Fruit fly (Drosophila melanogaster) whole organism, embryonic: ENCODE measurements around the gene CG31515.
A peak's percentile ranks its signal among the peaks of the same experiment; 100 is the strongest.

ENCODE experiments used
- Atf-2 ChIP-seq: fragments of 200-800 bp; sonication (Bioruptor generic); optimal IDR thresholded peaks from 2 replicates; lab custom pipeline; 2016; ENCODE audit warnings: missing biosample characterization, missing genetic modification characterization
- BEAF-32 ChIP-seq: fragments of 200-800 bp; sonication (Bioruptor generic); optimal IDR thresholded peaks from 3 replicates; lab custom pipeline; 2017; ENCODE audit warnings: missing biosample characterization, missing genetic modification characterization, mild to moderate bottlenecking, moderate library complexity, missing genetic modification reagents
- Bdp1 ChIP-seq: fragments of 200-800 bp; sonication (Bioruptor generic); optimal IDR thresholded peaks from 3 replicates; lab custom pipeline; 2016; ENCODE audit warnings: missing biosample characterization, missing genetic modification characterization
- Bteb2 ChIP-seq: fragments of 200-800 bp; sonication (Bioruptor generic); optimal IDR thresholded peaks from 2 replicates; lab custom pipeline; 2016; ENCODE audit warnings: missing biosample characterization, missing genetic modification characterization
- CG11456 ChIP-seq: fragments of 200-800 bp; sonication (Bioruptor generic); IDR thresholded peaks from 3 replicates; pipeline ENCODE4 v1.3.6; 2022; ENCODE audit warnings: missing biosample characterization, missing genetic modification characterization
- CG14050 ChIP-seq: fragments of 200-800 bp; sonication (Bioruptor generic); IDR thresholded peaks from 3 replicates; pipeline ENCODE4 v1.3.6; 2022; ENCODE audit warnings: missing biosample characterization, missing genetic modification characterization
- CG15514 ChIP-seq: fragments of 200-800 bp; sonication (Bioruptor generic); optimal IDR thresholded peaks from 3 replicates; lab custom pipeline; 2017; ENCODE audit warnings: missing biosample characterization, missing genetic modification characterization, mild to moderate bottlenecking, moderate library complexity, missing genetic modification reagents
- CG15696 ChIP-seq: fragments of 200-800 bp; sonication (Bioruptor generic); optimal IDR thresholded peaks from 2 replicates; lab custom pipeline; 2019; ENCODE audit warnings: missing biosample characterization, mild to moderate bottlenecking, missing genetic modification characterization, moderate library complexity
- CG1647 ChIP-seq: fragments of 200-800 bp; sonication (Bioruptor generic); optimal IDR thresholded peaks from 3 replicates; lab custom pipeline; 2016; ENCODE audit warnings: missing biosample characterization, missing genetic modification characterization
- CG17612 ChIP-seq: fragments of 200-800 bp; sonication (Bioruptor generic); IDR thresholded peaks from 2 replicates; pipeline ENCODE4 v1.3.6; 2022; ENCODE audit warnings: missing biosample characterization, missing genetic modification characterization
- CG17829 ChIP-seq: fragments of 200-800 bp; optimal IDR thresholded peaks from 2 replicates; lab custom pipeline; 2019; ENCODE audit warnings: missing biosample characterization, mild to moderate bottlenecking, missing genetic modification characterization, moderate library complexity
- CG1792 ChIP-seq: fragments of 200-800 bp; sonication (Bioruptor generic); optimal IDR thresholded peaks from 2 replicates; lab custom pipeline; 2016; ENCODE audit warnings: missing biosample characterization, missing genetic modification characterization
- CG18599 ChIP-seq: fragments of 200-800 bp; sonication (Bioruptor generic); optimal IDR thresholded peaks from 3 replicates; lab custom pipeline; 2017; ENCODE audit warnings: missing biosample characterization, missing genetic modification characterization, mild to moderate bottlenecking, moderate library complexity, missing genetic modification reagents
- CG2678 ChIP-seq: fragments of 200-800 bp; sonication (Bioruptor generic); optimal IDR thresholded peaks from 3 replicates; lab custom pipeline; 2019; ENCODE audit warnings: missing biosample characterization, mild to moderate bottlenecking, missing genetic modification characterization, moderate library complexity
- CG2712 ChIP-seq: fragments of 200-800 bp; optimal IDR thresholded peaks from 3 replicates; lab custom pipeline; 2019; ENCODE audit warnings: missing biosample characterization, mild to moderate bottlenecking, missing genetic modification characterization, moderate library complexity
- CG34224 ChIP-seq: fragments of 200-800 bp; sonication (Bioruptor generic); IDR thresholded peaks from 3 replicates; pipeline ENCODE4 v1.3.6; 2022; ENCODE audit warnings: missing biosample characterization, missing genetic modification characterization; ENCODE audit not compliant: partially characterized antibody
- CG42726 ChIP-seq: fragments of 200-800 bp; sonication (Bioruptor generic); IDR thresholded peaks from 2 replicates; pipeline ENCODE4 v1.3.6; 2022; ENCODE audit warnings: missing biosample characterization, missing genetic modification characterization; ENCODE audit not compliant: partially characterized antibody
- CG5180 ChIP-seq: fragments of 200-800 bp; sonication (Bioruptor generic); optimal IDR thresholded peaks from 3 replicates; lab custom pipeline; 2017; ENCODE audit warnings: missing biosample characterization, missing genetic modification characterization, mild to moderate bottlenecking, moderate library complexity, missing genetic modification reagents
- CG6654 ChIP-seq: fragments of 200-800 bp; sonication (Bioruptor generic); optimal IDR thresholded peaks from 2 replicates; lab custom pipeline; 2017; ENCODE audit warnings: missing biosample characterization, mild to moderate bottlenecking, missing genetic modification characterization
- CG6854 ChIP-seq: fragments of 200-800 bp; sonication (Bioruptor generic); optimal IDR thresholded peaks from 3 replicates; lab custom pipeline; 2017; ENCODE audit warnings: missing biosample characterization, mild to moderate bottlenecking, missing genetic modification characterization
- CG7357 ChIP-seq: fragments of 200-800 bp; sonication (Bioruptor generic); IDR thresholded peaks from 3 replicates; pipeline ENCODE4 v1.3.6; 2022; ENCODE audit warnings: missing biosample characterization, missing genetic modification characterization
- CG9609 ChIP-seq: fragments of 200-800 bp; sonication (Bioruptor generic); optimal IDR thresholded peaks from 3 replicates; lab custom pipeline; 2016; ENCODE audit warnings: missing biosample characterization, missing genetic modification characterization
- Dll ChIP-seq: fragments of 200-800 bp; sonication (Bioruptor generic); IDR thresholded peaks from 4 replicates; pipeline ENCODE4 v1.3.6; 2022; ENCODE audit warnings: missing biosample characterization, missing genetic modification characterization; ENCODE audit not compliant: partially characterized antibody
- Eip74EF ChIP-seq, 2 experiments: fragments of 200-800 bp in 1 of 2; fragments of >200 bp in 1 of 2; sonication (Bioruptor generic) in 1 of 2; optimal IDR thresholded peaks; 2 replicates each; lab custom pipeline; 2017 to 2019; ENCODE audit warnings: missing biosample characterization in 2 of 2, missing genetic modification characterization in 2 of 2, mild to moderate bottlenecking in 1 of 2, moderate library complexity in 1 of 2
- Gsc ChIP-seq: fragments of 200-800 bp; sonication (Bioruptor generic); IDR thresholded peaks from 2 replicates; pipeline ENCODE4 v1.3.6; 2022; ENCODE audit warnings: missing biosample characterization, missing genetic modification characterization
- HLHmδ ChIP-seq: fragments of 200-800 bp; sonication (Bioruptor generic); optimal IDR thresholded peaks from 2 replicates; lab custom pipeline; 2018; ENCODE audit warnings: missing biosample characterization, mild to moderate bottlenecking, missing genetic modification characterization, moderate library complexity
- Kr ChIP-seq: fragments of 200-800 bp; sonication (Bioruptor generic); optimal IDR thresholded peaks from 2 replicates; lab custom pipeline; 2017; ENCODE audit warnings: missing biosample characterization, mild to moderate bottlenecking, missing genetic modification characterization
- MBD-R2 ChIP-seq: fragments of 200-800 bp; sonication (Bioruptor generic); IDR thresholded peaks from 2 replicates; pipeline ENCODE4 v1.3.6; 2022; ENCODE audit warnings: missing biosample characterization, missing genetic modification characterization
- Mrtf ChIP-seq: fragments of 200-800 bp; sonication (Bioruptor generic); IDR thresholded peaks from 3 replicates; pipeline ENCODE4 v1.3.6; 2022; ENCODE audit warnings: missing biosample characterization, missing genetic modification characterization
- Nf-YC ChIP-seq: fragments of 200-800 bp; optimal IDR thresholded peaks from 3 replicates; lab custom pipeline; 2019; ENCODE audit warnings: missing biosample characterization, mild to moderate bottlenecking, missing genetic modification characterization, moderate library complexity
- Poxn ChIP-seq: fragments of 200-800 bp; sonication (Bioruptor generic); IDR thresholded peaks from 2 replicates; pipeline ENCODE4 v1.3.6; 2022; ENCODE audit warnings: missing biosample characterization, missing genetic modification characterization
- abd-A ChIP-seq: fragments of 200-800 bp; sonication (Bioruptor generic); optimal IDR thresholded peaks from 3 replicates; lab custom pipeline; 2019; ENCODE audit warnings: missing biosample characterization, mild to moderate bottlenecking, missing genetic modification characterization, moderate library complexity
- en ChIP-seq: fragments of 200-800 bp; sonication (Bioruptor generic); optimal IDR thresholded peaks from 2 replicates; lab custom pipeline; 2016; ENCODE audit warnings: missing biosample characterization, missing genetic modification characterization
- fd102C ChIP-seq: fragments of 200-800 bp; sonication (Bioruptor generic); optimal IDR thresholded peaks from 2 replicates; lab custom pipeline; 2018; ENCODE audit warnings: missing biosample characterization, mild to moderate bottlenecking, missing genetic modification characterization, moderate library complexity
- gcm ChIP-seq: fragments of 200-800 bp; sonication (Bioruptor generic); optimal IDR thresholded peaks from 2 replicates; lab custom pipeline; 2019; ENCODE audit warnings: missing biosample characterization, mild to moderate bottlenecking, missing genetic modification characterization, moderate library complexity
- gro ChIP-seq: fragments of 200-800 bp; sonication (Bioruptor generic); optimal IDR thresholded peaks from 2 replicates; lab custom pipeline; 2016; ENCODE audit warnings: missing biosample characterization, missing genetic modification characterization
- gsb ChIP-seq: fragments of 200-800 bp; sonication (Bioruptor generic); IDR thresholded peaks from 2 replicates; pipeline ENCODE4 v1.3.6; 2022; ENCODE audit warnings: missing biosample characterization, missing genetic modification characterization
- h ChIP-seq: fragments of >200 bp; optimal IDR thresholded peaks from 2 replicates; lab custom pipeline; 2017
- klu ChIP-seq: fragments of 200-800 bp; sonication (Bioruptor generic); IDR thresholded peaks from 2 replicates; pipeline ENCODE4 v1.3.6; 2022; ENCODE audit warnings: missing biosample characterization, missing genetic modification characterization
- onecut ChIP-seq: fragments of 200-800 bp; sonication (Bioruptor generic); IDR thresholded peaks from 2 replicates; pipeline ENCODE4 v1.3.6; 2022; ENCODE audit warnings: missing biosample characterization, missing genetic modification characterization
- pan ChIP-seq, 4 experiments: fragments of >200 bp in 3 of 4; fragments of 200-800 bp in 1 of 4; sonication (Bioruptor generic) in 1 of 4; optimal IDR thresholded peaks in 3 of 4; IDR thresholded peaks in 1 of 4; 2 replicates each; pipeline versions ENCODE4 v1.3.6 to Lab custom; 2017 to 2022; ENCODE audit warnings: missing biosample characterization in 2 of 4, missing genetic modification characterization in 2 of 4, mixed read lengths in 1 of 4
- pros ChIP-seq: fragments of 200-800 bp; sonication (Bioruptor generic); optimal IDR thresholded peaks from 3 replicates; lab custom pipeline; 2019; ENCODE audit warnings: missing biosample characterization, mild to moderate bottlenecking, missing genetic modification characterization, moderate library complexity
- ro ChIP-seq: fragments of 200-800 bp; sonication (Bioruptor generic); IDR thresholded peaks from 2 replicates; pipeline ENCODE4 v1.3.6; 2022; ENCODE audit warnings: missing biosample characterization, missing genetic modification characterization
- slou ChIP-seq: fragments of 200-800 bp; sonication (Bioruptor generic); optimal IDR thresholded peaks from 3 replicates; lab custom pipeline; 2016; ENCODE audit warnings: missing biosample characterization, missing genetic modification characterization
- so ChIP-seq: fragments of 200-800 bp; sonication (Bioruptor generic); IDR thresholded peaks from 3 replicates; pipeline ENCODE4 v1.3.6; 2022; ENCODE audit warnings: missing biosample characterization, missing genetic modification characterization
- sob ChIP-seq: fragments of 200-800 bp; sonication (Bioruptor generic); IDR thresholded peaks from 2 replicates; pipeline ENCODE4 v1.3.6; 2022; ENCODE audit warnings: missing biosample characterization, missing genetic modification characterization
- stc ChIP-seq: fragments of 200-800 bp; sonication (Bioruptor generic); IDR thresholded peaks from 2 replicates; pipeline ENCODE4 v1.3.6; 2022; ENCODE audit warnings: missing biosample characterization, missing genetic modification characterization
- twi ChIP-seq: fragments of 200-800 bp; optimal IDR thresholded peaks from 2 replicates; lab custom pipeline; 2019; ENCODE audit warnings: missing biosample characterization, mild to moderate bottlenecking, missing genetic modification characterization, moderate library complexity
- usp ChIP-seq: fragments of >200 bp; optimal IDR thresholded peaks from 2 replicates; lab custom pipeline; 2017; ENCODE audit warnings: missing biosample characterization, missing genetic modification characterization
- zfh2 ChIP-seq: fragments of 200-800 bp; sonication (Bioruptor generic); optimal IDR thresholded peaks from 2 replicates; lab custom pipeline; 2016; ENCODE audit warnings: missing biosample characterization, missing genetic modification characterization

The CG31515 gene

dm6 chr3R:23345057-23345776, 43.5 kb downstream of the CG31515 start (continued):
- TF ChIP-seq klu (GFP tag; lab: Robert Waterston, UW) (no peak), so (GFP tag; lab: Robert Waterston, UW) (no peak), Mrtf (GFP tag; lab: Robert Waterston, UW) (no peak), Poxn (no peak), twi (tag; lab: Kevin White, UChicago) (no peak), Eip74EF (GFP tag; optimal IDR thresholded peaks at IDR 0.05; lab: Kevin White, UChicago) (no peak), Bteb2 (GFP tag; lab: Kevin White, UChicago) (no peak), stc (GFP tag; lab: Robert Waterston, UW) (no peak), Bdp1 (GFP tag; lab: Kevin White, UChicago) (no peak), CG42726 (no peak), CG5180 (GFP tag; lab: Kevin White, UChicago) (no peak), CG6654 (GFP tag; lab: Kevin White, UChicago) (no peak), Gsc (GFP tag; lab: Robert Waterston, UW) (no peak), abd-A (tag; lab: Kevin White, UChicago) (no peak), CG34224 (GFP tag; lab: Robert Waterston, UW) (no peak), CG17612 (GFP tag; lab: Robert Waterston, UW) (no peak), CG15696 (tag; lab: Kevin White, UChicago) (peak; percentile 82), Nf-YC (no peak), CG7357 (no peak), h (lab: Kevin White, UChicago) (no peak), CG11456 (GFP tag; lab: Robert Waterston, UW) (no peak), ro (GFP tag; lab: Robert Waterston, UW) (no peak), onecut (GFP tag; lab: Robert Waterston, UW) (no peak), CG2712 (peak; percentile 83), CG6854 (GFP tag; lab: Kevin White, UChicago) (no peak), gsb (no peak), sob (no peak), gro (GFP tag; lab: Kevin White, UChicago) (no peak), usp (no peak), MBD-R2 (GFP tag; lab: Robert Waterston, UW) (no peak), Kr (GFP tag; lab: Kevin White, UChicago) (peak; percentile 56), CG2678 (peak; percentile 43), slou (GFP tag; lab: Kevin White, UChicago) (no peak), CG1792 (no peak), zfh2 (no peak), gcm (peak; percentile 39), CG18599 (GFP tag; lab: Kevin White, UChicago) (no peak), CG17829 (tag; lab: Kevin White, UChicago) (peak; percentile 77), pros (GFP tag; lab: Kevin White, UChicago) (no peak), BEAF-32 (GFP tag; lab: Kevin White, UChicago) (no peak), HLHmδ (GFP tag; lab: Kevin White, UChicago) (no peak), CG15514 (GFP tag; lab: Kevin White, UChicago) (no peak), CG1647 (no peak), CG14050 (no peak), fd102C (no peak), Dll (GFP tag; lab: Robert Waterston, UW) (no peak), CG9609 (GFP tag; lab: Kevin White, UChicago) (no peak), Atf-2 (GFP tag; lab: Kevin White, UChicago) (no peak), en (GFP tag; lab: Kevin White, UChicago) (no peak), pan (optimal IDR thresholded peaks at IDR 0.05; lab: Kevin White, UChicago) (no peak), pan (GFP tag; optimal IDR thresholded peaks at IDR 0.05 in 1 of 2, IDR thresholded peaks at IDR 0.05 in 1 of 2) (no peak)
